Fruit fly (Drosophila melanogaster) whole organism, embryonic: ENCODE results near the gene CG42525.

Experiments
- Bteb2 ChIP-seq: fragments of 200-800 bp; sonication (Bioruptor generic); optimal IDR thresholded peaks from 2 replicates; lab custom pipeline; 2016; ENCODE audit warnings: missing biosample characterization, missing genetic modification characterization
- CG10209 ChIP-seq: fragments of 200-800 bp; sonication (Bioruptor generic); optimal IDR thresholded peaks from 3 replicates; lab custom pipeline; 2017; ENCODE audit warnings: missing biosample characterization, mild to moderate bottlenecking, missing genetic modification characterization, missing genetic modification reagents
- CG12071 ChIP-seq: fragments of 200-800 bp; sonication (Bioruptor generic); optimal IDR thresholded peaks from 3 replicates; lab custom pipeline; 2018; ENCODE audit warnings: missing biosample characterization, mild to moderate bottlenecking, missing genetic modification characterization
- CG15011 ChIP-seq: fragments of 200-800 bp; sonication (Bioruptor generic); optimal IDR thresholded peaks from 3 replicates; lab custom pipeline; 2018; ENCODE audit warnings: missing biosample characterization, mild to moderate bottlenecking, missing genetic modification characterization
- CG1603 ChIP-seq: fragments of 200-800 bp; sonication (Bioruptor generic); optimal IDR thresholded peaks from 2 replicates; lab custom pipeline; 2019; ENCODE audit warnings: missing biosample characterization, mild to moderate bottlenecking, missing genetic modification characterization, moderate library complexity
- CG18764 ChIP-seq: fragments of 200-800 bp; sonication (Bioruptor generic); optimal IDR thresholded peaks from 3 replicates; lab custom pipeline; 2016; ENCODE audit warnings: missing biosample characterization, missing genetic modification characterization
- CG2129 ChIP-seq: fragments of 200-800 bp; sonication (Bioruptor generic); IDR thresholded peaks from 2 replicates; pipeline ENCODE4 v1.3.6; 2022; ENCODE audit warnings: missing biosample characterization, missing genetic modification characterization; ENCODE audit not compliant: partially characterized antibody
- CG2875 ChIP-seq: fragments of 200-800 bp; sonication (Bioruptor generic); optimal IDR thresholded peaks from 2 replicates; lab custom pipeline; 2017; ENCODE audit warnings: missing biosample characterization, mild to moderate bottlenecking, missing genetic modification characterization, missing genetic modification reagents
- CG31441 ChIP-seq: fragments of 200-800 bp; sonication (Bioruptor generic); IDR thresholded peaks from 2 replicates; pipeline ENCODE4 v1.3.6; 2022; ENCODE audit warnings: missing biosample characterization, missing genetic modification characterization
- CG34224 ChIP-seq: fragments of 200-800 bp; sonication (Bioruptor generic); IDR thresholded peaks from 3 replicates; pipeline ENCODE4 v1.3.6; 2022; ENCODE audit warnings: missing biosample characterization, missing genetic modification characterization; ENCODE audit not compliant: partially characterized antibody
- CG4854 ChIP-seq: fragments of 200-800 bp; sonication (Bioruptor generic); optimal IDR thresholded peaks from 2 replicates; lab custom pipeline; 2016; ENCODE audit warnings: missing biosample characterization, missing genetic modification characterization, inconsistent platforms
- CG6683 ChIP-seq: fragments of 200-800 bp; sonication (Bioruptor generic); optimal IDR thresholded peaks from 2 replicates; lab custom pipeline; 2017; ENCODE audit warnings: missing biosample characterization, mild to moderate bottlenecking, missing genetic modification characterization, missing genetic modification reagents
- CG6765 ChIP-seq: fragments of 200-800 bp; sonication (Bioruptor generic); optimal IDR thresholded peaks from 3 replicates; lab custom pipeline; 2017; ENCODE audit warnings: missing biosample characterization, mild to moderate bottlenecking, missing genetic modification characterization
- CG7271 ChIP-seq: fragments of 200-800 bp; sonication (Bioruptor generic); optimal IDR thresholded peaks from 2 replicates; lab custom pipeline; 2018; ENCODE audit warnings: missing biosample characterization, mild to moderate bottlenecking, missing genetic modification characterization, moderate library complexity
- CG7963 ChIP-seq: fragments of 200-800 bp; sonication (Bioruptor generic); IDR thresholded peaks from 3 replicates; pipeline ENCODE4 v1.3.6; 2022; ENCODE audit warnings: missing biosample characterization, missing genetic modification characterization; ENCODE audit not compliant: partially characterized antibody
- CG8359 ChIP-seq: fragments of 200-800 bp; sonication (Bioruptor generic); optimal IDR thresholded peaks from 2 replicates; lab custom pipeline; 2017; ENCODE audit warnings: missing biosample characterization, mild to moderate bottlenecking, missing genetic modification characterization, borderline replicate concordance
- Dad ChIP-seq: fragments of 200-800 bp; sonication (Bioruptor generic); optimal IDR thresholded peaks from 3 replicates; lab custom pipeline; 2016; ENCODE audit warnings: missing biosample characterization, missing genetic modification characterization
- Dll ChIP-seq: fragments of 200-800 bp; sonication (Bioruptor generic); IDR thresholded peaks from 4 replicates; pipeline ENCODE4 v1.3.6; 2022; ENCODE audit warnings: missing biosample characterization, missing genetic modification characterization; ENCODE audit not compliant: partially characterized antibody
- H2.0 ChIP-seq: fragments of 200-800 bp; sonication (Bioruptor generic); IDR thresholded peaks from 2 replicates; pipeline ENCODE4 v1.3.6; 2022; ENCODE audit warnings: missing biosample characterization, missing genetic modification characterization
- Hmr ChIP-seq: fragments of 200-800 bp; sonication (Bioruptor generic); optimal IDR thresholded peaks from 3 replicates; lab custom pipeline; 2017; ENCODE audit warnings: mild to moderate bottlenecking, missing biosample characterization, missing genetic modification reagents, missing genetic modification characterization
- Hsf ChIP-seq: fragments of 200-800 bp; sonication (Bioruptor generic); optimal IDR thresholded peaks from 3 replicates; lab custom pipeline; 2016; ENCODE audit warnings: missing biosample characterization, missing genetic modification characterization
- Kr ChIP-seq: fragments of 200-800 bp; sonication (Bioruptor generic); optimal IDR thresholded peaks from 2 replicates; lab custom pipeline; 2017; ENCODE audit warnings: missing biosample characterization, mild to moderate bottlenecking, missing genetic modification characterization
- Mad ChIP-seq: fragments of 200-800 bp; sonication (Bioruptor generic); optimal IDR thresholded peaks from 2 replicates; lab custom pipeline; 2016; ENCODE audit warnings: missing biosample characterization, missing genetic modification characterization
- Pdp1 ChIP-seq, 2 experiments: fragments of 200-800 bp; sonication (Bioruptor generic); optimal IDR thresholded peaks; 3 replicates each; lab custom pipeline; 2016; ENCODE audit warnings: missing biosample characterization in 2 of 2, missing genetic modification characterization in 2 of 2, mild to moderate bottlenecking in 1 of 2, moderate library complexity in 1 of 2
- Six4 ChIP-seq: fragments of 200-800 bp; sonication (Bioruptor generic); optimal IDR thresholded peaks from 2 replicates; lab custom pipeline; 2016; ENCODE audit warnings: missing biosample characterization, missing genetic modification characterization
- Ssrp ChIP-seq: fragments of 200-800 bp; sonication (Bioruptor generic); optimal IDR thresholded peaks from 2 replicates; lab custom pipeline; 2018; ENCODE audit warnings: missing biosample characterization, mild to moderate bottlenecking, missing genetic modification characterization, moderate library complexity
- bbx ChIP-seq: fragments of 200-800 bp; sonication (Bioruptor generic); IDR thresholded peaks from 2 replicates; pipeline ENCODE4 v1.3.6; 2022; ENCODE audit warnings: missing biosample characterization, missing genetic modification characterization; ENCODE audit not compliant: partially characterized antibody
- cad ChIP-seq: fragments of >200 bp; optimal IDR thresholded peaks from 2 replicates; lab custom pipeline; 2017; ENCODE audit warnings: missing biosample characterization, missing genetic modification characterization
- caup ChIP-seq: fragments of 200-800 bp; sonication (Bioruptor generic); optimal IDR thresholded peaks from 3 replicates; lab custom pipeline; 2017; ENCODE audit warnings: missing biosample characterization, mild to moderate bottlenecking, missing genetic modification characterization, moderate library complexity; ENCODE audit not compliant: severe bottlenecking
- chif ChIP-seq, 2 experiments: fragments of 200-800 bp; sonication (Bioruptor generic); optimal IDR thresholded peaks; 3 replicates each; lab custom pipeline; 2016; ENCODE audit warnings: missing biosample characterization in 2 of 2, missing genetic modification characterization in 2 of 2
- chm ChIP-seq: fragments of 200-800 bp; sonication (Bioruptor generic); IDR thresholded peaks from 2 replicates; pipeline ENCODE4 v1.3.6; 2022; ENCODE audit warnings: missing biosample characterization, missing genetic modification characterization
- dan ChIP-seq: fragments of 200-800 bp; sonication (Bioruptor generic); IDR thresholded peaks from 2 replicates; pipeline ENCODE4 v1.3.6; 2022; ENCODE audit warnings: missing biosample characterization, missing genetic modification characterization
- dm ChIP-seq: fragments of 200-800 bp; sonication (Bioruptor generic); optimal IDR thresholded peaks from 3 replicates; lab custom pipeline; 2016; ENCODE audit warnings: missing biosample characterization, missing genetic modification characterization
- emc ChIP-seq: fragments of 200-800 bp; sonication (Bioruptor generic); optimal IDR thresholded peaks from 2 replicates; lab custom pipeline; 2016; ENCODE audit warnings: missing biosample characterization, missing genetic modification characterization
- fd102C ChIP-seq: fragments of 200-800 bp; sonication (Bioruptor generic); optimal IDR thresholded peaks from 2 replicates; lab custom pipeline; 2018; ENCODE audit warnings: missing biosample characterization, mild to moderate bottlenecking, missing genetic modification characterization, moderate library complexity
- lab ChIP-seq: fragments of 200-800 bp; sonication (Bioruptor generic); optimal IDR thresholded peaks from 3 replicates; lab custom pipeline; 2017; ENCODE audit warnings: missing biosample characterization, missing genetic modification characterization, mild to moderate bottlenecking, moderate library complexity, missing genetic modification reagents
- odd ChIP-seq: fragments of 200-800 bp; sonication (Bioruptor generic); optimal IDR thresholded peaks from 2 replicates; lab custom pipeline; 2017; ENCODE audit warnings: missing biosample characterization, mild to moderate bottlenecking, missing genetic modification characterization
- org-1 ChIP-seq: fragments of 200-800 bp; sonication (Bioruptor generic); optimal IDR thresholded peaks from 2 replicates; lab custom pipeline; 2017; ENCODE audit warnings: missing biosample characterization, missing genetic modification characterization
- scrt ChIP-seq: fragments of 200-800 bp; sonication (Bioruptor generic); optimal IDR thresholded peaks from 2 replicates; lab custom pipeline; 2018; ENCODE audit warnings: missing biosample characterization, mild to moderate bottlenecking, missing genetic modification characterization, moderate library complexity
- sd ChIP-seq: fragments of 200-800 bp; sonication (Bioruptor generic); optimal IDR thresholded peaks from 3 replicates; lab custom pipeline; 2018; ENCODE audit warnings: missing biosample characterization, mild to moderate bottlenecking, missing genetic modification characterization, moderate library complexity
- shn ChIP-seq: fragments of 200-800 bp; sonication (Bioruptor generic); optimal IDR thresholded peaks from 3 replicates; lab custom pipeline; 2016; ENCODE audit warnings: missing biosample characterization, missing genetic modification characterization
- sima ChIP-seq: fragments of 200-800 bp; sonication (Bioruptor generic); optimal IDR thresholded peaks from 2 replicates; lab custom pipeline; 2016; ENCODE audit warnings: missing biosample characterization, missing genetic modification characterization
- sob ChIP-seq: fragments of 200-800 bp; sonication (Bioruptor generic); IDR thresholded peaks from 2 replicates; pipeline ENCODE4 v1.3.6; 2022; ENCODE audit warnings: missing biosample characterization, missing genetic modification characterization
- tap ChIP-seq: fragments of 200-800 bp; optimal IDR thresholded peaks from 3 replicates; lab custom pipeline; 2019; ENCODE audit warnings: missing biosample characterization, mild to moderate bottlenecking, missing genetic modification characterization, moderate library complexity
- tll ChIP-seq, 2 experiments: fragments of 200-800 bp in 1 of 2; fragments of >200 bp in 1 of 2; sonication (Bioruptor generic) in 1 of 2; optimal IDR thresholded peaks; 2 replicates each; lab custom pipeline; 2017 to 2019; ENCODE audit warnings: missing biosample characterization in 2 of 2, missing genetic modification characterization in 2 of 2, mild to moderate bottlenecking in 1 of 2, moderate library complexity in 1 of 2
- tna ChIP-seq: fragments of 200-800 bp; sonication (Bioruptor generic); IDR thresholded peaks from 2 replicates; pipeline ENCODE4 v1.3.6; 2022; ENCODE audit warnings: missing biosample characterization, missing genetic modification characterization; ENCODE audit not compliant: partially characterized antibody
- trh ChIP-seq: fragments of 200-800 bp; sonication (Bioruptor generic); optimal IDR thresholded peaks from 2 replicates; lab custom pipeline; 2016; ENCODE audit warnings: missing biosample characterization, missing genetic modification characterization
- vvl ChIP-seq: fragments of 200-800 bp; sonication (Bioruptor generic); IDR thresholded peaks from 2 replicates; pipeline ENCODE4 v1.3.6; 2022; ENCODE audit warnings: missing biosample characterization, missing genetic modification characterization

The CG42525 gene

DNA sequence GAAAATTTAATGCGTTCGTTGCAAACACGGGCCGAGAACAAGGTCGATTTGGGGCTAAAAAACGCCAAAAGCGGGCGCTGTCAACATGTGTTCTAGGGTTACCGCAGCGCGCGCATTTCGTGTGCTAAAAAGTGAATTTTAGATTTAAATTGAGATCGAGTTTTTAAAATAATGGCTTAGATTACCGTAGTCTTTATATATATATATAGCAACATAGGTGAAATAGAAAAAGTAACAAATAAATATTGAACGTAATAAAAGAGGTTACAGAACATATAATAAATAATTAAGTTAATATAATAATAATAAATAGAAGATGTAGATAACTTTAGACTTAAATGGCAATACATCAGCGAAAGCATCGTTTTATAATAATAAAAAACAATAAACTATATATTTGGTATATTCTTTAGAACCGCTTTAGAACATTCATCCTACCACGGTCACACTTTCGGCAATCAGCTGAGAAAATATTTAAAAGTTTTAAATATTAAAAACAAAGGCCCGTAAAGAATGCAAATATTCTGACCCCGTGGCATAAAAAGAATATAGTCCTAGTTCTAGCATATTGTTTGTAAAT, 46.1 kb downstream of the CG42525 start, which contains the start of the genes CG11537 and Alg2 (continued):
- TF ChIP-seq chif (GFP tag; optimal IDR thresholded peaks at IDR 0.05; lab: Kevin White, UChicago) (no peak), dm (GFP tag; lab: Kevin White, UChicago) (peak; percentile 12), bbx (GFP tag; lab: Robert Waterston, UW) (no peak), Hmr (GFP tag; lab: Kevin White, UChicago) (no peak), Six4 (GFP tag; lab: Kevin White, UChicago) (no peak), Ssrp (no peak), CG7963 (no peak), vvl (GFP tag; lab: Robert Waterston, UW) (no peak), CG31441 (GFP tag; lab: Robert Waterston, UW) (0 out of 2 replicates have a peak, but pooled peaks have one; percentile 20), cad (GFP tag; lab: Kevin White, UChicago) (no peak), CG34224 (GFP tag; lab: Robert Waterston, UW) (no peak), shn (no peak), CG10209 (GFP tag; lab: Kevin White, UChicago) (peak; percentile 34), fd102C (GFP tag; lab: Kevin White, UChicago) (no peak), CG6683 (GFP tag; lab: Kevin White, UChicago) (no peak), CG2129 (GFP tag; lab: Robert Waterston, UW) (no peak), chm (no peak; the same call in 1 of the 2 replicates), CG2875 (GFP tag; lab: Kevin White, UChicago) (no peak), trh (no peak), Bteb2 (GFP tag; lab: Kevin White, UChicago) (no peak), emc (GFP tag; lab: Kevin White, UChicago) (no peak), sd (no peak), Kr (GFP tag; lab: Kevin White, UChicago) (no peak), odd (GFP tag; lab: Kevin White, UChicago) (no peak), tap (no peak), sima (GFP tag; lab: Kevin White, UChicago) (no peak), dan (GFP tag; lab: Robert Waterston, UW) (no peak), tna (GFP tag; lab: Robert Waterston, UW) (no peak), Hsf (GFP tag; lab: Kevin White, UChicago) (no peak), CG6765 (no peak), Dad (no peak), tll (GFP tag; optimal IDR thresholded peaks at IDR 0.05; lab: Kevin White, UChicago) (no peak), CG1603 (tag; lab: Kevin White, UChicago) (peak; percentile 28), Mad (GFP tag; lab: Kevin White, UChicago) (no peak), org-1 (GFP tag; lab: Kevin White, UChicago) (no peak)

DNA sequence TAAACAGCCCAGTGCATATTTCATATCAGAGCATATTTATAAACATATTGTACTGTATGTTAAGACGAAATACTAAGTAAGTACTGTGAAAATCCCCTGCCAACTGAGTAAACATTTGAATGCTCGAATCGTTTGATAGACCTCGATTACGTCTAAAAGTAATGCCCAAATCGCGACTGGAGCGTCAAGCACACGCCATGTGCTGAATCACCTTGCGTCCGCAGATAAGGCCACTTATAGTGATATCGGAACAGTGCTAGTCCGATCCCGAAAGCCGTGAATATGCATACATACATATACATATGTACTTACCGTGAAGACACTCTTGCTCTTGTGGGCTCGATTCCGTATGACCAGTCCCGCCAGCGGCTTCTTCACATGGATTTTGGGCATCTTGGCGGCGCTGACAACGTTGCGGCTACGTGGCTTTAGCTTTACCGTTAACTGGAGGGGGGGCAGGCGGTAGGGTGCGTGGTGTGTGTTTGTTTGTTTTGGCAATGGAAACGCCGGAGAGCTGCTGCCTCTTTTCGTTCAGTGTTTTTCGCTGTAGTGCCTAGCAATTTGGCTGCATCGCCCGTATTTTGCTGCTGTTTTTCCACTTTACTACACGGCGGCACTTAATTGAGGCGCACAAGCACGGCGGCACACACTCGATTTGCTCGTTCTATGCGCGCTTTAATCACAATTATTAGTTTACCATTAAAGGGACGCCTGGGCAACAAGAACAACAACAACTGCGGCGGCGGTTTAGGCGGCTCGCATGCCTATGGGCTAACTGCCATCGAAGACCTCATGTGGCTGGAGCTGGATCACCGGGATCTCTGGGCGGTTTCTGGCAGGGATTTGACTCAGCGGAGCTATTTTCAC, 46.8 kb downstream of the CG42525 start:
- TF ChIP-seq CG4854 (GFP tag; lab: Kevin White, UChicago) (no peak), CG7271 (no peak), CG18764 (GFP tag; lab: Kevin White, UChicago) (no peak), CG12071 (GFP tag; lab: Kevin White, UChicago) (no peak), Pdp1 (GFP tag; optimal IDR thresholded peaks at IDR 0.05; lab: Kevin White, UChicago) (peak in 1 of 2 experiments; percentile 26), sob (GFP tag; lab: Robert Waterston, UW) (no peak), caup (GFP tag; lab: Kevin White, UChicago) (no peak), Hmr (GFP tag; lab: Kevin White, UChicago) (peak; percentile 16), lab (peak; percentile 8), CG8359 (GFP tag; lab: Kevin White, UChicago) (no peak), scrt (no peak), Dll (GFP tag; lab: Robert Waterston, UW) (no peak), H2.0 (no peak), CG15011 (GFP tag; lab: Kevin White, UChicago) (no peak)
